Fruit fly (Drosophila melanogaster) ovary, adult (tissue): ENCODE data around the gene CG31650.

Experiments
- CG17801 ChIP-seq: fragments of 200-800 bp; optimal IDR thresholded peaks from 2 replicates; lab custom pipeline; 2019; ENCODE audit warnings: missing biosample characterization, mild to moderate bottlenecking, missing genetic modification characterization, moderate library complexity; ENCODE audit not compliant: partially characterized antibody

CG31650 gene

dm6 chr2L:4999389-5000032, 45.0 kb downstream of the CG31650 start:
- peak; percentile 77 for TF ChIP-seq CG17801 (GFP tag; lab: Kevin White, UChicago)

DNA sequence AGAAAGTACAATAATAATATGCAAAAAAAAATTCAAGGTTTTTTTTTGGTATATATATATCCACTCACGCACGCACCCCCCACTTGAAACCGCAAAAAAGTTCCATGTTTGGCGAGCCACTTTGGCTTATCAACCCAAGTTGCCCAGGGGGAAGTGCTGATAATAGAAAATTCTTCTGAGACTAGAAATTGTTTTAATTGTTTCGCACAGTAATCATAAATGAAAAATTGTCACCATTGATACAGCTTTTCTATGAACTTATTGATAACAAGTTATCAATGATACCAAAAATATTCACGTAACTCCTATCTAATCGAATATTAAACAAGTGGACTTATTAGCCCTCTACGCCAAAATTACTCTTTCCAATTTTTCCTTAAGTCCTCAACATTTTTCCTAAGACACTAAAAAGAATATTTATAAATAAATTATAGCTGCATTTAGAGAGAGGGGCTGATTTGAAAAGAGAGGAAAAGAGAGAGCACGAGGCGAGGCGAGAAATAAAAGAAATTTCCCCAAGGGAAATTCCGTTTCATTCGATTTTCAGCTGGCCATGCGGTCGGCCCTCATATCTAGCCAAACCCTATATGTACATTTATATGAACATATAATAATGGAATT, 45.8 kb downstream of the CG31650 start:
- TF ChIP-seq CG17801 (GFP tag; lab: Kevin White, UChicago): no peak

- TF ChIP-seq CG17801 (GFP tag; lab: Kevin White, UChicago): no peak
Measured at dm6 chr2L:4998260-4998560, 46.3 kb downstream of the CG31650 start.

- peak; percentile 93 for TF ChIP-seq CG17801 (GFP tag; lab: Kevin White, UChicago)
Measured at dm6 chr2L:4997401-4998259, 46.9 kb downstream of the CG31650 start.

dm6 chr2L:4996283-4996922, 48.1 kb downstream of the CG31650 start:
- no peak for TF ChIP-seq CG17801 (GFP tag; lab: Kevin White, UChicago)

DNA sequence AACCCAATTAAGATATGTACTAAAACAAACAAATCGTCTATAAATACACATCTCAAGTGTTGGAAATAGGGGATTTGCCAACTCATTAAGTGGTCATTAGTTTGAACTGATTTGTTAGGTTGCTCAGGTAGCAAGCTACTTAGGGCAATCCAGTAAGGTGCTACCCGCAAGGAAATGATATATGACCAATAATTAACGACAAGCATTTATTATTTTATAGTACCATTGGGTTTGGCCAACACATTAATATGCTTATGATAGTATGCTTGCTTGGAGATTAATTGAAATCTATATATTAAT, 48.7 kb downstream of the CG31650 start:
- no peak for TF ChIP-seq CG17801 (GFP tag; lab: Kevin White, UChicago)

DNA sequence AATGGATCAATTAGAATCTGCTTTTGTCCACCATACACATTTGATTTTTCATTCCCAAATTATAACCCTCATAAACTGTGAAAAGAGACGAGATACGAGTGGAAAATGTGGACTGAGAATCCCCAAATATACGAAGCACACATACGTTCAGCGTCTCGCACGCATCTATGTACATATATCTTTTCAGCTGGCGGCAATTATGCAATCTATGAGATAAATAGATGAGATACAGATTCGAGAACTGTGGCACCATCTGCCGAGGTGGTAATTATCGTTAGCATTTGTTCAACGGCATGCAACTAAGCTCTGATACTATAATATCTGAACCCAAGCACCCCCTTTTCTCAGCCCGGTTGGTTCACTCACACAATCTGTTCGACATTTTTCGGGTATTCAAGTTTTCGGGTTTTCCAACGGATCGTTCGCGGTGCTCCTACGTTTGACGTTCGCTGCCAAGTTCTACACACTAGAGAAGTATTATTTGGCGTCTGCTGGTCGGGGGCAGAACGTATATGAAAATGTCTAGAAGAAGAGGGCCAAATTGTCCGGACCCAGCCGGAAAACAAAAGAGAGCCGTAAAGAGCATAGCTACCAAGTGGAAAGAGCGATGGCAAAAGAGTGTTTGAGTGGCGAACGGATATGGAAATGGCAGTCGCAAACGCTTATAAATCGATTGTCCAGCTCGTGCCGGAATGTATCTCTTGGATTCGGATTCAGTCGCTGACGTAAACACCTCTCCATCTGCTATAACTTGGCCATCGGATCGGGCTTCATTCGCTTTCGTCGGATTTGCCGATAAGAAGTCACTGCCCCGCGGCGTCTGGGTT, 49.3 kb downstream of the CG31650 start:
- no peak for TF ChIP-seq CG17801 (GFP tag; lab: Kevin White, UChicago)
